Worm (Caenorhabditis elegans): ENCODE measurements around the gene helq-1.
"Not testable (repeated sequence)": the region's sequence is repeated elsewhere in the genome, so short reads cannot be mapped to it uniquely, and the experiment has no call there.

- TF ChIP-seq nhr-76 (tag; optimal IDR thresholded peaks at IDR 0.05); daf-16 (GFP tag; optimal IDR thresholded peaks at IDR 0.05); daf-16 (tag; optimal IDR thresholded peaks at IDR 0.05); dpl-1 (GFP tag; optimal IDR thresholded peaks at IDR 0.05); unc-62 (GFP tag; optimal IDR thresholded peaks at IDR 0.05 in 1 of 2); unc-62 (tag; optimal IDR thresholded peaks at IDR 0.05); pqm-1 (tag; optimal IDR thresholded peaks at IDR 0.05); daf-19 (GFP tag; conservative IDR thresholded peaks at IDR 0.05); F49E8.2 (tag; optimal IDR thresholded peaks at IDR 0.05; ENCODE audit: borderline replicate concordance); unc-39 (tag; optimal IDR thresholded peaks at IDR 0.05); skn-1 (tag; optimal IDR thresholded peaks at IDR 0.05); spr-3 (GFP tag; optimal IDR thresholded peaks at IDR 0.05); hlh-11 (tag; optimal IDR thresholded peaks at IDR 0.05): not testable (repeated sequence)
Measured at ce11 chrIII:628942-629341, 42.0 kb upstream of the helq-1 start.

Measured in whole organism, L4 larva.